Worm (Caenorhabditis elegans): ENCODE measurements around the gene Y49E10.18.

Y49E10.18 gene

ce11 chrIII:12466310-12466709 lies 20.4 kb upstream of the Y49E10.18 start, which contains the start of gene pstk-1:
TSS of gene pstk-1 (plus strand) at chrIII:12466610.
- TF ChIP-seq snpc-4 (GFP tag; optimal IDR thresholded peaks at IDR 0.05) (no peak), snpc-4 (tag; optimal IDR thresholded peaks at IDR 0.05) (no peak), xnd-1 (tag; optimal IDR thresholded peaks at IDR 0.05) (no peak)

- no peak for TF ChIP-seq ztf-25 (GFP tag; IDR thresholded peaks at IDR 0.05)
- TF ChIP-seq rcor-1 (GFP tag; IDR thresholded peaks at IDR 0.05) = no peak
- no peak for TF ChIP-seq lin-54 (GFP tag; optimal IDR thresholded peaks at IDR 0.05)
- TF ChIP-seq mxl-1 (tag; optimal IDR thresholded peaks at IDR 0.05) = no peak
- no peak for TF ChIP-seq tbx-9 (tag; optimal IDR thresholded peaks at IDR 0.05; ENCODE audit: borderline replicate concordance)
- TF ChIP-seq tlf-1 (GFP tag; optimal IDR thresholded peaks at IDR 0.05) = no peak
- no peak for TF ChIP-seq bed-2 (GFP tag; IDR thresholded peaks at IDR 0.05)
- no peak for TF ChIP-seq efl-1 (GFP tag; optimal IDR thresholded peaks at IDR 0.05)
- no peak for TF ChIP-seq D2030.7 (GFP tag; IDR thresholded peaks at IDR 0.05)
- no peak for TF ChIP-seq madf-6 (GFP tag; IDR thresholded peaks at IDR 0.05)
- no peak for TF ChIP-seq hrde-1 (tag; optimal IDR thresholded peaks at IDR 0.05; ENCODE audit: borderline replicate concordance)
- no peak for TF ChIP-seq ztf-3 (GFP tag; optimal IDR thresholded peaks at IDR 0.05)
- TF ChIP-seq lin-35 (GFP tag; optimal IDR thresholded peaks at IDR 0.05) = no peak
- TF ChIP-seq nhr-90 (tag; optimal IDR thresholded peaks at IDR 0.05) = no peak
- TF ChIP-seq Y79H2A.3 (GFP tag; conservative IDR thresholded peaks at IDR 0.05) = no peak
- TF ChIP-seq unc-62 (GFP tag; optimal IDR thresholded peaks at IDR 0.05) = no peak
- no peak for TF ChIP-seq him-1 (tag; optimal IDR thresholded peaks at IDR 0.05)
- TF ChIP-seq sptf-2 (GFP tag; optimal IDR thresholded peaks at IDR 0.05) = no peak
Measured at ce11 chrIII:12458970-12459369, 13.1 kb upstream of the Y49E10.18 start.

ce11 chrIII:12456801-12457647 lies 11.1 kb upstream of the Y49E10.18 start, which contains the start of the genes scav-3 and Y49E10.21:
TSS of gene scav-3 (minus strand) at chrIII:12456850.
TSS of gene Y49E10.21 (plus strand) at chrIII:12457597.
- TF ChIP-seq ztf-3 (GFP tag; optimal IDR thresholded peaks at IDR 0.05) (no peak), ztf-18 (tag; optimal IDR thresholded peaks at IDR 0.05) (no peak), dpl-1 (GFP tag; optimal IDR thresholded peaks at IDR 0.05) (no peak), nhr-27 (tag; optimal IDR thresholded peaks at IDR 0.05) (no peak), ceh-100 (GFP tag; IDR thresholded peaks at IDR 0.05) (no peak), egrh-3 (GFP tag; IDR thresholded peaks at IDR 0.05) (no peak), T07F8.4 (tag; optimal IDR thresholded peaks at IDR 0.05) (no peak), ceh-91 (GFP tag; IDR thresholded peaks at IDR 0.05) (peak; percentile 67; the same call in 1 of the 2 replicates), F33H1.4 (GFP tag; IDR thresholded peaks at IDR 0.05) (peak; percentile 94), cebp-1 (GFP tag; IDR thresholded peaks at IDR 0.05) (no peak), cebp-1 (tag; optimal IDR thresholded peaks at IDR 0.05) (peak; percentile 51), B0261.1 (tag; optimal IDR thresholded peaks at IDR 0.05) (no peak), bed-1 (GFP tag; IDR thresholded peaks at IDR 0.05) (no peak), C06A6.2 (GFP tag; conservative IDR thresholded peaks at IDR 0.05) (no peak), let-526 (GFP tag; IDR thresholded peaks at IDR 0.05) (no peak), nfya-1 (tag; optimal IDR thresholded peaks at IDR 0.05; ENCODE audit: borderline replicate concordance, insufficient read depth) (no peak), lsl-1 (GFP tag; optimal IDR thresholded peaks at IDR 0.05) (peak; percentile 99), lin-54 (GFP tag; optimal IDR thresholded peaks at IDR 0.05) (peak; percentile 59), F57A8.1 (GFP tag; optimal IDR thresholded peaks at IDR 0.05) (no peak), F52B5.7 (tag; optimal IDR thresholded peaks at IDR 0.05) (no peak), hrde-1 (tag; optimal IDR thresholded peaks at IDR 0.05; ENCODE audit: borderline replicate concordance) (no peak), Y95B8A.8 (GFP tag; IDR thresholded peaks at IDR 0.05) (0 out of 2 replicates have a peak, but pooled peaks have one; percentile 36), nhr-179 (tag; optimal IDR thresholded peaks at IDR 0.05) (no peak), Y53F4B.3 (GFP tag; IDR thresholded peaks at IDR 0.05) (no peak), zfh-2 (GFP tag; conservative IDR thresholded peaks at IDR 0.05) (no peak), efl-1 (GFP tag; optimal IDR thresholded peaks at IDR 0.05) (peak; percentile 61), akir-1 (GFP tag; optimal IDR thresholded peaks at IDR 0.05) (no peak), aptf-3 (GFP tag; IDR thresholded peaks at IDR 0.05) (no peak)
